Fruit fly (Drosophila melanogaster): ENCODE measurements around the gene CG10163.

Gene CG10163

dm6 chr3L:6270283-6270682 lies 11.7 kb upstream of the CG10163 start (continued):
- TF ChIP-seq NK7.1 (GFP tag; optimal IDR thresholded peaks at IDR 0.05) = no peak
- TF ChIP-seq dmrt99B (tag; optimal IDR thresholded peaks at IDR 0.05) = peak; percentile 33
- TF ChIP-seq CG6272 (GFP tag; IDR thresholded peaks at IDR 0.05) = no peak
- TF ChIP-seq CG13894 (tag; optimal IDR thresholded peaks at IDR 0.05) = no peak
- no peak for TF ChIP-seq Pdp1 (GFP tag; optimal IDR thresholded peaks at IDR 0.05)
- TF ChIP-seq dati (GFP tag; IDR thresholded peaks at IDR 0.05) = no peak
- no peak for TF ChIP-seq Hand (GFP tag; optimal IDR thresholded peaks at IDR 0.05)
- peak; percentile 13 for TF ChIP-seq CG17359 (tag; optimal IDR thresholded peaks at IDR 0.05)
- no peak for TF ChIP-seq gfzf (GFP tag; optimal IDR thresholded peaks at IDR 0.05)
- no peak for TF ChIP-seq CG11456 (GFP tag; IDR thresholded peaks at IDR 0.05)
- peak; percentile 7 for TF ChIP-seq CG15269 (tag; optimal IDR thresholded peaks at IDR 0.05)
- peak in 1 of 2 experiments; percentile 16 for TF ChIP-seq Hr51 (GFP tag; optimal IDR thresholded peaks at IDR 0.05)
- no peak for TF ChIP-seq her (GFP tag; optimal IDR thresholded peaks at IDR 0.05)
- no peak for TF ChIP-seq tgo (GFP tag; IDR thresholded peaks at IDR 0.05)
- no peak for TF ChIP-seq CG18619 (GFP tag; optimal IDR thresholded peaks at IDR 0.05)
- TF ChIP-seq CG18011 (GFP tag; optimal IDR thresholded peaks at IDR 0.05) = no peak
- peak; percentile 35 for TF ChIP-seq Sox102F (GFP tag; optimal IDR thresholded peaks at IDR 0.05)
- TF ChIP-seq CG7745 (tag; optimal IDR thresholded peaks at IDR 0.05) = no peak
- TF ChIP-seq Dek (tag; optimal IDR thresholded peaks at IDR 0.05) = no peak
- TF ChIP-seq trem (tag; optimal IDR thresholded peaks at IDR 0.05) = no peak
- TF ChIP-seq hkb (optimal IDR thresholded peaks at IDR 0.05) = no peak
- TF ChIP-seq hkb (GFP tag; IDR thresholded peaks at IDR 0.05) = no peak
- TF ChIP-seq Hr3 (GFP tag; optimal IDR thresholded peaks at IDR 0.05) = no peak
- TF ChIP-seq nmo (GFP tag; optimal IDR thresholded peaks at IDR 0.05) = no peak
- TF ChIP-seq CG4404 (GFP tag; IDR thresholded peaks at IDR 0.05) = no peak
- no peak for TF ChIP-seq CG16779 (GFP tag; IDR thresholded peaks at IDR 0.05)
- no peak for TF ChIP-seq Taf1 (GFP tag; IDR thresholded peaks at IDR 0.05)
- TF ChIP-seq unpg (GFP tag; optimal IDR thresholded peaks at IDR 0.05) = no peak
- no peak for TF ChIP-seq eve (GFP tag; optimal IDR thresholded peaks at IDR 0.05)
- TF ChIP-seq CG11504 (tag; optimal IDR thresholded peaks at IDR 0.05) = peak; percentile 34
- no peak for TF ChIP-seq CG17829 (tag; optimal IDR thresholded peaks at IDR 0.05)
- 0 out of 3 replicates have a peak, but pooled peaks have one; percentile 10 for TF ChIP-seq row (GFP tag; IDR thresholded peaks at IDR 0.05)
- TF ChIP-seq CG6654 (GFP tag; optimal IDR thresholded peaks at IDR 0.05) = no peak
- no peak for TF ChIP-seq CG30020 (tag; optimal IDR thresholded peaks at IDR 0.05)
- no peak for TF ChIP-seq CG2889 (GFP tag; IDR thresholded peaks at IDR 0.05)
- TF ChIP-seq CG15011 (GFP tag; optimal IDR thresholded peaks at IDR 0.05) = no peak
- no peak for TF ChIP-seq CG7556 (GFP tag; optimal IDR thresholded peaks at IDR 0.05)
- TF ChIP-seq CG10565 (GFP tag; optimal IDR thresholded peaks at IDR 0.05) = no peak

- TF ChIP-seq dmrt99B (tag; optimal IDR thresholded peaks at IDR 0.05) (peak; percentile 35), Six4 (GFP tag; optimal IDR thresholded peaks at IDR 0.05) (no peak), row (GFP tag; IDR thresholded peaks at IDR 0.05) (peak; percentile 11; the same call in 1 of the 3 replicates), gem (tag; optimal IDR thresholded peaks at IDR 0.05) (peak; percentile 33), phol (tag; optimal IDR thresholded peaks at IDR 0.05) (peak; percentile 10), sens (GFP tag) (peak; percentile 57), CG31441 (GFP tag; IDR thresholded peaks at IDR 0.05) (0 out of 2 replicates have a peak, but pooled peaks have one; percentile 34), CG12391 (tag; optimal IDR thresholded peaks at IDR 0.05) (no peak), CG11504 (tag; optimal IDR thresholded peaks at IDR 0.05) (peak; percentile 32), CG17328 (GFP tag; IDR thresholded peaks at IDR 0.05) (peak; percentile 32; the same call in 1 of the 2 replicates), nom (GFP tag; optimal IDR thresholded peaks at IDR 0.05) (no peak), CG17361 (GFP tag; IDR thresholded peaks at IDR 0.05) (0 out of 3 replicates have a peak, but pooled peaks have one; percentile 10), sisA (GFP tag; IDR thresholded peaks at IDR 0.05) (0 out of 2 replicates have a peak, but pooled peaks have one; percentile 32), CG10366 (GFP tag; IDR thresholded peaks at IDR 0.05) (0 out of 2 replicates have a peak, but pooled peaks have one; percentile 9), ewg (GFP tag; optimal IDR thresholded peaks at IDR 0.05) (peak; percentile 0), CG4424 (GFP tag; optimal IDR thresholded peaks at IDR 0.05) (peak; percentile 3), Sox102F (GFP tag; optimal IDR thresholded peaks at IDR 0.05) (peak; percentile 40), fd102C (GFP tag; optimal IDR thresholded peaks at IDR 0.05) (no peak)
Measured at dm6 chr3L:6269003-6269402, 10.4 kb upstream of the CG10163 start.
